Fruit fly (Drosophila melanogaster) whole organism, pupa: ENCODE results near the gene Gas41.

Source experiments
- CG10348 ChIP-seq: fragments of 200-800 bp; sonication (Bioruptor generic); IDR thresholded peaks from 2 replicates; pipeline ENCODE4 v1.3.6; 2022; ENCODE audit warnings: missing biosample characterization, missing genetic modification characterization
- CG12605 ChIP-seq: fragments of 200-800 bp; sonication (Bioruptor generic); IDR thresholded peaks from 2 replicates; pipeline ENCODE4 v1.3.6; 2022; ENCODE audit warnings: missing biosample characterization, missing genetic modification characterization
- CG13204 ChIP-seq: fragments of 200-800 bp; sonication (Bioruptor generic); optimal IDR thresholded peaks from 2 replicates; lab custom pipeline; 2018; ENCODE audit warnings: missing biosample characterization, mild to moderate bottlenecking, missing genetic modification characterization, moderate library complexity
- CG9948 ChIP-seq: fragments of 200-800 bp; sonication (Bioruptor generic); optimal IDR thresholded peaks from 2 replicates; lab custom pipeline; 2018; ENCODE audit warnings: missing biosample characterization, mild to moderate bottlenecking, missing genetic modification characterization, moderate library complexity
- D1 ChIP-seq: fragments of 200-800 bp; sonication (Bioruptor generic); optimal IDR thresholded peaks from 2 replicates; lab custom pipeline; 2018; ENCODE audit warnings: missing biosample characterization, mild to moderate bottlenecking, missing genetic modification characterization, moderate library complexity
- EcR ChIP-seq: fragments of 200-800 bp; sonication (Bioruptor generic); optimal IDR thresholded peaks from 3 replicates; lab custom pipeline; 2019; ENCODE audit warnings: missing biosample characterization, missing genetic modification characterization, mild to moderate bottlenecking, moderate library complexity, missing genetic modification reagents
- Ets98B ChIP-seq: fragments of 200-800 bp; sonication (Bioruptor generic); IDR thresholded peaks from 2 replicates; pipeline ENCODE4 v1.3.6; 2022; ENCODE audit warnings: missing biosample characterization, missing genetic modification characterization
- Pif1A ChIP-seq: fragments of 200-800 bp; sonication (Bioruptor generic); optimal IDR thresholded peaks from 3 replicates; lab custom pipeline; 2016; ENCODE audit warnings: missing biosample characterization, missing genetic modification characterization
- Pif1B ChIP-seq: fragments of 200-800 bp; sonication (Bioruptor generic); optimal IDR thresholded peaks from 3 replicates; lab custom pipeline; 2016; ENCODE audit warnings: missing biosample characterization, missing genetic modification characterization
- Snoo ChIP-seq: fragments of 200-800 bp; sonication (Bioruptor generic); optimal IDR thresholded peaks from 3 replicates; lab custom pipeline; 2017; ENCODE audit warnings: missing biosample characterization, mild to moderate bottlenecking, missing genetic modification characterization, inconsistent platforms
- rn ChIP-seq: fragments of 200-800 bp; sonication (Bioruptor generic); IDR thresholded peaks from 2 replicates; pipeline ENCODE4 v1.3.6; 2022; ENCODE audit warnings: missing biosample characterization, missing genetic modification characterization

- TF ChIP-seq Ets98B (no peak), CG13204 (GFP tag; lab: Kevin White, UChicago) (no peak), CG9948 (no peak), CG10348 (no peak), EcR (GFP tag; lab: Kevin White, UChicago) (no peak), Snoo (no peak), D1 (no peak), rn (no peak), Pif1A (GFP tag; lab: Kevin White, UChicago) (no peak), Pif1B (GFP tag; lab: Kevin White, UChicago) (no peak), CG12605 (GFP tag; lab: Robert Waterston, UW) (no peak)
These were observed 8.3 kb downstream of the Gas41 start for dm6 chr2L:6941731-6942130.
